Fruit fly (Drosophila melanogaster) whole organism, embryonic: ENCODE results near the gene Snx6.

Experiments used
- ATbp ChIP-seq: fragments of 200-800 bp; sonication (Bioruptor generic); optimal IDR thresholded peaks from 2 replicates; lab custom pipeline; 2017; ENCODE audit warnings: missing biosample characterization, mild to moderate bottlenecking, missing genetic modification characterization, missing genetic modification reagents
- CG10209 ChIP-seq: fragments of 200-800 bp; sonication (Bioruptor generic); optimal IDR thresholded peaks from 3 replicates; lab custom pipeline; 2017; ENCODE audit warnings: missing biosample characterization, mild to moderate bottlenecking, missing genetic modification characterization, missing genetic modification reagents
- CG1024 ChIP-seq: fragments of 200-800 bp; sonication (Bioruptor generic); IDR thresholded peaks from 2 replicates; pipeline ENCODE4 v1.3.6; 2022; ENCODE audit warnings: missing biosample characterization, missing genetic modification characterization
- CG12071 ChIP-seq: fragments of 200-800 bp; sonication (Bioruptor generic); optimal IDR thresholded peaks from 3 replicates; lab custom pipeline; 2018; ENCODE audit warnings: missing biosample characterization, mild to moderate bottlenecking, missing genetic modification characterization
- CG12219 ChIP-seq: fragments of 200-800 bp; sonication (Bioruptor generic); optimal IDR thresholded peaks from 3 replicates; lab custom pipeline; 2018; ENCODE audit warnings: missing biosample characterization, mild to moderate bottlenecking, missing genetic modification characterization
- CG12236 ChIP-seq: fragments of 200-800 bp; sonication (Bioruptor generic); optimal IDR thresholded peaks from 2 replicates; lab custom pipeline; 2016; ENCODE audit warnings: missing biosample characterization, missing genetic modification characterization
- CG13296 ChIP-seq: fragments of 200-800 bp; sonication (Bioruptor generic); optimal IDR thresholded peaks from 3 replicates; lab custom pipeline; 2018; ENCODE audit warnings: missing biosample characterization, mild to moderate bottlenecking, missing genetic modification characterization
- CG14860 ChIP-seq: fragments of 200-800 bp; sonication (Bioruptor generic); IDR thresholded peaks from 3 replicates; pipeline ENCODE4 v1.3.6; 2022; ENCODE audit warnings: missing biosample characterization, missing genetic modification characterization; ENCODE audit not compliant: partially characterized antibody
- CG16863 ChIP-seq: fragments of 200-800 bp; sonication (Bioruptor generic); optimal IDR thresholded peaks from 3 replicates; lab custom pipeline; 2016; ENCODE audit warnings: missing biosample characterization, missing genetic modification characterization
- CG17359 ChIP-seq: fragments of 200-800 bp; sonication (Bioruptor generic); optimal IDR thresholded peaks from 3 replicates; lab custom pipeline; 2018; ENCODE audit warnings: missing biosample characterization, mild to moderate bottlenecking, missing genetic modification characterization, moderate library complexity
- CG18599 ChIP-seq: fragments of 200-800 bp; sonication (Bioruptor generic); optimal IDR thresholded peaks from 3 replicates; lab custom pipeline; 2017; ENCODE audit warnings: missing biosample characterization, missing genetic modification characterization, mild to moderate bottlenecking, moderate library complexity, missing genetic modification reagents
- CG2129 ChIP-seq: fragments of 200-800 bp; sonication (Bioruptor generic); IDR thresholded peaks from 2 replicates; pipeline ENCODE4 v1.3.6; 2022; ENCODE audit warnings: missing biosample characterization, missing genetic modification characterization; ENCODE audit not compliant: partially characterized antibody
- CG2712 ChIP-seq: fragments of 200-800 bp; optimal IDR thresholded peaks from 3 replicates; lab custom pipeline; 2019; ENCODE audit warnings: missing biosample characterization, mild to moderate bottlenecking, missing genetic modification characterization, moderate library complexity
- CG30403 ChIP-seq: fragments of 200-800 bp; sonication (Bioruptor generic); optimal IDR thresholded peaks from 3 replicates; lab custom pipeline; 2016; ENCODE audit warnings: missing biosample characterization, missing genetic modification characterization
- CG30431 ChIP-seq: fragments of 200-800 bp; sonication (Bioruptor generic); optimal IDR thresholded peaks from 2 replicates; lab custom pipeline; 2017; ENCODE audit warnings: missing biosample characterization, missing genetic modification characterization
- CG3065 ChIP-seq: fragments of 200-800 bp; sonication (Bioruptor generic); optimal IDR thresholded peaks from 2 replicates; lab custom pipeline; 2016; ENCODE audit warnings: missing biosample characterization, missing genetic modification characterization
- CG31365 ChIP-seq: fragments of 200-800 bp; sonication (Bioruptor generic); optimal IDR thresholded peaks from 2 replicates; lab custom pipeline; 2018; ENCODE audit warnings: missing biosample characterization, mild to moderate bottlenecking, missing genetic modification characterization
- CG4328 ChIP-seq: fragments of 200-800 bp; sonication (Bioruptor generic); optimal IDR thresholded peaks from 3 replicates; lab custom pipeline; 2017; ENCODE audit warnings: missing biosample characterization, missing genetic modification reagents, missing genetic modification characterization
- CG4360 ChIP-seq: fragments of 200-800 bp; sonication (Bioruptor generic); IDR thresholded peaks from 2 replicates; pipeline ENCODE4 v1.3.6; 2022; ENCODE audit warnings: missing biosample characterization, missing genetic modification characterization
- CG4404 ChIP-seq: fragments of 200-800 bp; sonication (Bioruptor generic); IDR thresholded peaks from 2 replicates; pipeline ENCODE4 v1.3.6; 2022; ENCODE audit warnings: missing biosample characterization, missing genetic modification characterization
- CG5953 ChIP-seq: fragments of 200-800 bp; sonication (Bioruptor generic); IDR thresholded peaks from 2 replicates; pipeline ENCODE4 v1.3.6; 2022; ENCODE audit warnings: missing biosample characterization, missing genetic modification characterization
- CG7271 ChIP-seq: fragments of 200-800 bp; sonication (Bioruptor generic); optimal IDR thresholded peaks from 2 replicates; lab custom pipeline; 2018; ENCODE audit warnings: missing biosample characterization, mild to moderate bottlenecking, missing genetic modification characterization, moderate library complexity
- CG8089 ChIP-seq: fragments of 200-800 bp; sonication (Bioruptor generic); optimal IDR thresholded peaks from 3 replicates; lab custom pipeline; 2016; ENCODE audit warnings: missing biosample characterization, missing genetic modification characterization
- CG8290 ChIP-seq, 3 experiments: fragments of 200-800 bp; sonication (Bioruptor generic); optimal IDR thresholded peaks; 2 replicates each; lab custom pipeline; 2016 to 2019; ENCODE audit warnings: missing biosample characterization in 3 of 3, missing genetic modification characterization in 3 of 3, mild to moderate bottlenecking in 2 of 3, moderate library complexity in 1 of 3
- CG9609 ChIP-seq: fragments of 200-800 bp; sonication (Bioruptor generic); optimal IDR thresholded peaks from 3 replicates; lab custom pipeline; 2016; ENCODE audit warnings: missing biosample characterization, missing genetic modification characterization
- Eip74EF ChIP-seq, 2 experiments: fragments of 200-800 bp in 1 of 2; fragments of >200 bp in 1 of 2; sonication (Bioruptor generic) in 1 of 2; optimal IDR thresholded peaks; 2 replicates each; lab custom pipeline; 2017 to 2019; ENCODE audit warnings: missing biosample characterization in 2 of 2, missing genetic modification characterization in 2 of 2, mild to moderate bottlenecking in 1 of 2, moderate library complexity in 1 of 2
- Fer1 ChIP-seq: fragments of 200-800 bp; sonication (Bioruptor generic); optimal IDR thresholded peaks from 2 replicates; lab custom pipeline; 2017; ENCODE audit warnings: missing biosample characterization, mild to moderate bottlenecking, missing genetic modification characterization
- Fer3 ChIP-seq: fragments of 200-800 bp; sonication (Bioruptor generic); optimal IDR thresholded peaks from 2 replicates; lab custom pipeline; 2018; ENCODE audit warnings: missing biosample characterization, mild to moderate bottlenecking, missing genetic modification characterization, moderate library complexity
- Hey ChIP-seq: fragments of 200-800 bp; sonication (Bioruptor generic); optimal IDR thresholded peaks from 3 replicates; lab custom pipeline; 2018; ENCODE audit warnings: missing biosample characterization, mild to moderate bottlenecking, missing genetic modification characterization
- Med ChIP-seq: fragments of 200-800 bp; sonication (Bioruptor generic); peaks from one replicate; lab custom pipeline; 2016; ENCODE audit warnings: missing biosample characterization, missing genetic modification characterization, mild to moderate bottlenecking, inconsistent platforms, moderate library complexity
- Nf-YC ChIP-seq: fragments of 200-800 bp; optimal IDR thresholded peaks from 3 replicates; lab custom pipeline; 2019; ENCODE audit warnings: missing biosample characterization, mild to moderate bottlenecking, missing genetic modification characterization, moderate library complexity
- Oaz ChIP-seq: fragments of 200-800 bp; sonication (Bioruptor generic); IDR thresholded peaks from 2 replicates; pipeline ENCODE4 v1.3.6; 2022; ENCODE audit warnings: missing biosample characterization, missing genetic modification characterization
- Ptx1 ChIP-seq: fragments of 200-800 bp; sonication (Bioruptor generic); IDR thresholded peaks from 2 replicates; pipeline ENCODE4 v1.3.6; 2022; ENCODE audit warnings: missing biosample characterization, missing genetic modification characterization
- Usf ChIP-seq: fragments of 200-800 bp; sonication (Bioruptor generic); optimal IDR thresholded peaks from 2 replicates; lab custom pipeline; 2017; ENCODE audit warnings: missing genotype, missing biosample characterization, missing genetic modification characterization
- amos ChIP-seq: fragments of 200-800 bp; sonication (Bioruptor generic); IDR thresholded peaks from 2 replicates; pipeline ENCODE4 v1.3.6; 2022; ENCODE audit warnings: missing biosample characterization, missing genetic modification characterization; ENCODE audit not compliant: partially characterized antibody
- ash1 ChIP-seq: fragments of 200-800 bp; sonication (Bioruptor generic); optimal IDR thresholded peaks from 2 replicates; lab custom pipeline; 2018; ENCODE audit warnings: missing biosample characterization, mild to moderate bottlenecking, missing genetic modification characterization
- br ChIP-seq: fragments of >200 bp; optimal IDR thresholded peaks from 2 replicates; lab custom pipeline; 2017
- cad ChIP-seq: fragments of >200 bp; optimal IDR thresholded peaks from 2 replicates; lab custom pipeline; 2017; ENCODE audit warnings: missing biosample characterization, missing genetic modification characterization
- chif ChIP-seq, 2 experiments: fragments of 200-800 bp; sonication (Bioruptor generic); optimal IDR thresholded peaks; 3 replicates each; lab custom pipeline; 2016; ENCODE audit warnings: missing biosample characterization in 2 of 2, missing genetic modification characterization in 2 of 2
- dmrt99B ChIP-seq: fragments of 200-800 bp; sonication (Bioruptor generic); optimal IDR thresholded peaks from 2 replicates; lab custom pipeline; 2018; ENCODE audit warnings: missing biosample characterization, mild to moderate bottlenecking, missing genetic modification characterization, moderate library complexity
- fd64A ChIP-seq: fragments of 200-800 bp; sonication (Bioruptor generic); optimal IDR thresholded peaks from 3 replicates; lab custom pipeline; 2018; ENCODE audit warnings: missing biosample characterization, mild to moderate bottlenecking, missing genetic modification characterization
- fd96Cb ChIP-seq: fragments of 200-800 bp; sonication (Bioruptor generic); optimal IDR thresholded peaks from 2 replicates; lab custom pipeline; 2018; ENCODE audit warnings: missing biosample characterization, mild to moderate bottlenecking, missing genetic modification characterization, moderate library complexity
- kay ChIP-seq: fragments of 200-800 bp; sonication (Bioruptor generic); optimal IDR thresholded peaks from 2 replicates; lab custom pipeline; 2016; ENCODE audit warnings: missing biosample characterization, missing genetic modification characterization
- kni ChIP-seq: fragments of 200-800 bp; sonication (Bioruptor generic); optimal IDR thresholded peaks from 3 replicates; lab custom pipeline; 2017; ENCODE audit warnings: mild to moderate bottlenecking, missing biosample characterization, missing genetic modification reagents, missing genetic modification characterization
- luna ChIP-seq: fragments of 200-800 bp; sonication (Bioruptor generic); optimal IDR thresholded peaks from 2 replicates; lab custom pipeline; 2016; ENCODE audit warnings: missing biosample characterization, missing genetic modification characterization
- psq ChIP-seq: fragments of 200-800 bp; sonication (Bioruptor generic); optimal IDR thresholded peaks from 2 replicates; lab custom pipeline; 2017; ENCODE audit warnings: missing biosample characterization, missing genetic modification characterization
- tin ChIP-seq: fragments of 200-800 bp; sonication (Bioruptor generic); optimal IDR thresholded peaks from 3 replicates; lab custom pipeline; 2016; ENCODE audit warnings: missing biosample characterization, missing genetic modification characterization
- tio ChIP-seq: fragments of 200-800 bp; sonication (Bioruptor generic); optimal IDR thresholded peaks from 2 replicates; lab custom pipeline; 2017; ENCODE audit warnings: missing biosample characterization, missing genetic modification characterization, inconsistent platforms
- unpg ChIP-seq: fragments of 200-800 bp; sonication (Bioruptor generic); optimal IDR thresholded peaks from 3 replicates; lab custom pipeline; 2018; ENCODE audit warnings: missing biosample characterization, mild to moderate bottlenecking, missing genetic modification characterization, moderate library complexity

Gene Snx6

DNA sequence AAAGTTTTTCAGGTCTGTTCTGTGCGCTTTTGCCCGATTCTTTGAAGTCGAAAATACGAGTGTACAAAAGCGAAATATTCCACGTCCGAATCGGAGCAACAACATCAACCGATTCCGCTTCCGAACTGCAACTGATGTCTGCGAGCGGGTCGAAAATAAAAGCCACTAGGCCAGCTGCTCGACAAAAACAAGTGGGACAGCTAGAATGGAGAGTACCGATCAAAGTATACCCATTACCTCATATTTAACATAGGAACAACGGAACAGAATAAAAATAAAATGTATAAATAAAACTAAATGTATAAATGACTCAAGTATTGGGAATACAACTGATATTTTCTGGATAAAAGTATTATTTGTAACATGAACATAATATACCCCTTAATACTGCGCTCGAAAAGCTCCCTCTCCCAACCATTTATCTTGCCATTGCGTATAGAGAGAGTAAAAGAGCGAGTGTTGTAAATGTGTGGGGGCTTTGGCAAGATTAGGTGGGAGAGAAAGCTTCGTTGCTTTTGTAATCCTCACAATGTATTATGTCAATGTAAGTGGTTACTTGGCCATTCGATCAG is 15.5 kb downstream of the Snx6 start, which contains the start of gene SLC5A11 (continued):
- TF ChIP-seq Med (peak; percentile 100), CG30403 (GFP tag; lab: Kevin White, UChicago) (peak; percentile 97), CG12236 (GFP tag; lab: Kevin White, UChicago) (peak; percentile 36), dmrt99B (tag; lab: Kevin White, UChicago) (peak; percentile 100), CG12071 (GFP tag; lab: Kevin White, UChicago) (peak; percentile 89), Eip74EF (GFP tag; optimal IDR thresholded peaks at IDR 0.05; lab: Kevin White, UChicago) (peak in 1 of 2 experiments; percentile 100), CG7271 (tag; lab: Kevin White, UChicago) (peak; percentile 66), CG8290 (GFP tag; optimal IDR thresholded peaks at IDR 0.05; lab: Kevin White, UChicago) (peak; percentile 93), CG8290 (tag; optimal IDR thresholded peaks at IDR 0.05; lab: Kevin White, UChicago) (peak in 1 of 2 experiments; percentile 57), CG13296 (GFP tag; lab: Kevin White, UChicago) (peak; percentile 98), CG31365 (tag; lab: Kevin White, UChicago) (peak; percentile 82), CG2712 (peak; percentile 98), br (lab: Kevin White, UChicago) (no peak), fd96Cb (tag; lab: Kevin White, UChicago) (peak; percentile 99), ATbp (peak; percentile 95), Nf-YC (tag; lab: Kevin White, UChicago) (peak; percentile 91), cad (GFP tag; lab: Kevin White, UChicago) (no peak), kni (GFP tag; lab: Kevin White, UChicago) (peak; percentile 83), CG1024 (GFP tag; lab: Robert Waterston, UW) (peak; percentile 94), Oaz (GFP tag; lab: Robert Waterston, UW) (peak; percentile 99), CG10209 (GFP tag; lab: Kevin White, UChicago) (peak; percentile 94), kay (peak; percentile 82), unpg (peak; percentile 85), tin (GFP tag; lab: Kevin White, UChicago) (peak; percentile 99), CG4328 (GFP tag; lab: Kevin White, UChicago) (peak; percentile 93), CG3065 (GFP tag; lab: Kevin White, UChicago) (peak; percentile 94), CG30431 (peak; percentile 23), luna (GFP tag; lab: Kevin White, UChicago) (peak; percentile 14), psq (GFP tag; lab: Kevin White, UChicago) (peak; percentile 96), CG4404 (GFP tag; lab: Robert Waterston, UW) (peak; percentile 85), Hey (tag; lab: Kevin White, UChicago) (peak; percentile 75), CG14860 (GFP tag; lab: Robert Waterston, UW) (0 out of 3 replicates have a peak, but pooled peaks have one; percentile 12), CG16863 (GFP tag; lab: Kevin White, UChicago) (peak; percentile 65), CG8089 (peak; percentile 31), CG4360 (GFP tag; lab: Robert Waterston, UW) (peak; percentile 78), ash1 (GFP tag; lab: Kevin White, UChicago) (peak; percentile 68), Fer1 (peak; percentile 99), amos (no peak; the same call in 1 of the 2 replicates), CG2129 (GFP tag; lab: Robert Waterston, UW) (no peak), chif (GFP tag; optimal IDR thresholded peaks at IDR 0.05; lab: Kevin White, UChicago) (peak; percentile 60 to 66), CG18599 (GFP tag; lab: Kevin White, UChicago) (peak; percentile 99), CG17359 (tag; lab: Kevin White, UChicago) (peak; percentile 97), CG9609 (peak; percentile 73), Ptx1 (GFP tag; lab: Robert Waterston, UW) (peak; percentile 98), Usf (peak; percentile 96), tio (GFP tag; lab: Kevin White, UChicago) (peak; percentile 90), CG12219 (GFP tag; lab: Kevin White, UChicago) (peak; percentile 93), fd64A (GFP tag; lab: Kevin White, UChicago) (peak; percentile 87), Fer3 (tag; lab: Kevin White, UChicago) (peak; percentile 95), CG5953 (GFP tag; lab: Robert Waterston, UW) (peak; percentile 93)
